Fruit fly (Drosophila melanogaster): ENCODE measurements around the gene Golgin104.

dm6 chr3L:16354197-16354596, 2.4 kb upstream of the Golgin104 start, which contains the start of gene Pdh:
- TF ChIP-seq CG33017 (tag; optimal IDR thresholded peaks at IDR 0.05), result no peak
- TF ChIP-seq Clk (GFP tag; optimal IDR thresholded peaks at IDR 0.05), result no peak
- TF ChIP-seq CG14711 (tag; optimal IDR thresholded peaks at IDR 0.05), result no peak
- TF ChIP-seq CG5204 (GFP tag; optimal IDR thresholded peaks at IDR 0.05), result no peak
- TF ChIP-seq CG7101 (tag; optimal IDR thresholded peaks at IDR 0.05), result no peak

All from whole organism, adult.